Worm (Caenorhabditis elegans) whole organism, L4/young adult: ENCODE measurements around the gene Y73C8B.2.

Experiments
- W03F9.2 ChIP-seq: fragments of 150-350 bp; optimal IDR thresholded peaks from 2 replicates; lab custom pipeline; 2014; ENCODE audit warnings: missing biosample characterization, missing genetic modification characterization
- dao-5 ChIP-seq: sonication (generic microtip); optimal IDR thresholded peaks from 2 replicates; lab custom pipeline; 2016; ENCODE audit warnings: missing genotype, missing genetic modification characterization, moderate library complexity, missing compliant biosample characterization
- him-1 ChIP-seq: sonication (generic microtip); optimal IDR thresholded peaks from 2 replicates; lab custom pipeline; 2016; ENCODE audit warnings: missing genotype, missing genetic modification reagents, missing genetic modification characterization, missing compliant biosample characterization

- TF ChIP-seq him-1 (tag; lab: Kevin White, UChicago) (no peak), dao-5 (tag; lab: Kevin White, UChicago) (no peak), W03F9.2 (tag; lab: Kevin White, UChicago) (no peak)
These were observed 18.6 kb downstream of the Y73C8B.2 start, which contains the start of gene srab-8 for ce11 chrV:3176161-3176560.
